Fruit fly (Drosophila melanogaster): ENCODE measurements around the gene CG33483.

DNA sequence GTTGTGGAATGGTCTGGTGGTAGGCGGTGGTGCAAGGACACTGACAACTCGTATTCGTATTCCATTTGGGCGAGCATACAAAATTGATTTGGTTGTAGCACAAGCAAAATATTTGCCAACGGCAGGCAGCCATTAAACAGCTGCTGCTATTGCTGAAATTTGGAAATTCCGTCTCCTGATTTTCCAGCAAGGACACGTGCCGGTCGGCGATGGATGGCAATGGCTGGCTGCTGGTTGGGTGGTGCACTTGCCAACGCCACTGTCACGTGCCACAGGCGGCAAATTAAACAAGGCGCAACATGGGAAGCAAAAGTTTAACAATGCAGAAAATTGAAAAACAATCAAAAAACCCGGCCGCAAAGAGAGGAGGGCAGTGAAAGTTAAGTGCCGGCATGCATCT is 2.0 kb upstream of the CG33483 start:
- TF ChIP-seq h (optimal IDR thresholded peaks at IDR 0.05) (no peak), ttk (optimal IDR thresholded peaks at IDR 0.05) (no peak), insv (optimal IDR thresholded peaks at IDR 0.05) (no peak)
